Worm (Caenorhabditis elegans): ENCODE data around the gene toc-1.

Gene toc-1

ce11 chrIII:5290230-5290629 lies 15.2 kb downstream of the toc-1 start:
- TF ChIP-seq ztf-29 (GFP tag; IDR thresholded peaks at IDR 0.05) (no peak), med-1 (GFP tag; optimal IDR thresholded peaks at IDR 0.05; ENCODE audit: insufficient read depth) (no peak), T22C8.4 (GFP tag; IDR thresholded peaks at IDR 0.05) (no peak), cog-1 (tag; optimal IDR thresholded peaks at IDR 0.05) (no peak), klf-2 (GFP tag; conservative IDR thresholded peaks at IDR 0.05) (no peak), ztf-23 (GFP tag; IDR thresholded peaks at IDR 0.05) (no peak), tab-1 (GFP tag; IDR thresholded peaks at IDR 0.05) (no peak), flt-1 (GFP tag; IDR thresholded peaks at IDR 0.05) (no peak)

ce11 chrIII:5291281-5291680 lies 16.2 kb downstream of the toc-1 start:
- TF ChIP-seq med-1 (GFP tag; optimal IDR thresholded peaks at IDR 0.05; ENCODE audit: insufficient read depth) (no peak), ref-1 (GFP tag; conservative IDR thresholded peaks at IDR 0.05) (no peak), tab-1 (GFP tag; IDR thresholded peaks at IDR 0.05) (no peak), flt-1 (GFP tag; IDR thresholded peaks at IDR 0.05) (no peak), cog-1 (tag; optimal IDR thresholded peaks at IDR 0.05) (no peak), ztf-23 (GFP tag; IDR thresholded peaks at IDR 0.05) (no peak), T22C8.4 (GFP tag; IDR thresholded peaks at IDR 0.05) (no peak)

ce11 chrIII:5294281-5294680 lies 19.2 kb downstream of the toc-1 start:
- TF ChIP-seq flt-1 (GFP tag; IDR thresholded peaks at IDR 0.05): no peak
- TF ChIP-seq ref-1 (GFP tag; conservative IDR thresholded peaks at IDR 0.05): no peak
- no peak for TF ChIP-seq med-1 (GFP tag; optimal IDR thresholded peaks at IDR 0.05; ENCODE audit: insufficient read depth)
- TF ChIP-seq tab-1 (GFP tag; IDR thresholded peaks at IDR 0.05): no peak
- no peak for TF ChIP-seq ztf-23 (GFP tag; IDR thresholded peaks at IDR 0.05)
- TF ChIP-seq T22C8.4 (GFP tag; IDR thresholded peaks at IDR 0.05): no peak
- no peak for TF ChIP-seq ztf-29 (GFP tag; IDR thresholded peaks at IDR 0.05)
- TF ChIP-seq klf-2 (GFP tag; conservative IDR thresholded peaks at IDR 0.05): no peak
- no peak for TF ChIP-seq cog-1 (tag; optimal IDR thresholded peaks at IDR 0.05)

ce11 chrIII:5294867-5295266 lies 19.8 kb downstream of the toc-1 start:
- TF ChIP-seq ref-1 (GFP tag; conservative IDR thresholded peaks at IDR 0.05) (peak; percentile 88), ztf-23 (GFP tag; IDR thresholded peaks at IDR 0.05) (peak; percentile 95), tab-1 (GFP tag; IDR thresholded peaks at IDR 0.05) (peak; percentile 95), ztf-29 (GFP tag; IDR thresholded peaks at IDR 0.05) (peak; percentile 95), cog-1 (tag; optimal IDR thresholded peaks at IDR 0.05) (peak; percentile 78), flt-1 (GFP tag; IDR thresholded peaks at IDR 0.05) (peak; percentile 96), T22C8.4 (GFP tag; IDR thresholded peaks at IDR 0.05) (peak; percentile 94), med-1 (GFP tag; optimal IDR thresholded peaks at IDR 0.05; ENCODE audit: insufficient read depth) (peak; percentile 71), klf-2 (GFP tag; conservative IDR thresholded peaks at IDR 0.05) (peak; percentile 92)

ce11 chrIII:5301786-5302268 lies 26.8 kb downstream of the toc-1 start, which contains the start of the genes T15B12.2 and F52C9.5:
T15B12.2 (minus strand) TSS chrIII:5301886.
F52C9.5 (plus strand) TSS chrIII:5302218.
- no peak for TF ChIP-seq T22C8.4 (GFP tag; IDR thresholded peaks at IDR 0.05)
- no peak for TF ChIP-seq flt-1 (GFP tag; IDR thresholded peaks at IDR 0.05)
- no peak for TF ChIP-seq tab-1 (GFP tag; IDR thresholded peaks at IDR 0.05)
- TF ChIP-seq ztf-29 (GFP tag; IDR thresholded peaks at IDR 0.05): no peak
- TF ChIP-seq cog-1 (tag; optimal IDR thresholded peaks at IDR 0.05): no peak
- TF ChIP-seq ztf-23 (GFP tag; IDR thresholded peaks at IDR 0.05): no peak
- TF ChIP-seq med-1 (GFP tag; optimal IDR thresholded peaks at IDR 0.05; ENCODE audit: insufficient read depth): no peak
- TF ChIP-seq klf-2 (GFP tag; conservative IDR thresholded peaks at IDR 0.05): no peak
- no peak for TF ChIP-seq ref-1 (GFP tag; conservative IDR thresholded peaks at IDR 0.05)

- no peak for TF ChIP-seq T22C8.4 (GFP tag; IDR thresholded peaks at IDR 0.05)
- no peak for TF ChIP-seq tab-1 (GFP tag; IDR thresholded peaks at IDR 0.05)
- no peak for TF ChIP-seq cog-1 (tag; optimal IDR thresholded peaks at IDR 0.05)
- TF ChIP-seq ztf-29 (GFP tag; IDR thresholded peaks at IDR 0.05): no peak
- no peak for TF ChIP-seq ref-1 (GFP tag; conservative IDR thresholded peaks at IDR 0.05)
- no peak for TF ChIP-seq flt-1 (GFP tag; IDR thresholded peaks at IDR 0.05)
- TF ChIP-seq med-1 (GFP tag; optimal IDR thresholded peaks at IDR 0.05; ENCODE audit: insufficient read depth): no peak
- TF ChIP-seq ztf-23 (GFP tag; IDR thresholded peaks at IDR 0.05): no peak
- no peak for TF ChIP-seq klf-2 (GFP tag; conservative IDR thresholded peaks at IDR 0.05)
Measured at ce11 chrIII:5304044-5304443, 29.0 kb downstream of the toc-1 start.

ce11 chrIII:5305725-5306124 lies 30.7 kb downstream of the toc-1 start:
- TF ChIP-seq tab-1 (GFP tag; IDR thresholded peaks at IDR 0.05) (peak; percentile 85), ztf-29 (GFP tag; IDR thresholded peaks at IDR 0.05) (peak; percentile 77), ztf-23 (GFP tag; IDR thresholded peaks at IDR 0.05) (peak; percentile 92), klf-2 (GFP tag; conservative IDR thresholded peaks at IDR 0.05) (peak; percentile 92), med-1 (GFP tag; optimal IDR thresholded peaks at IDR 0.05; ENCODE audit: insufficient read depth) (no peak), flt-1 (GFP tag; IDR thresholded peaks at IDR 0.05) (peak; percentile 74), cog-1 (tag; optimal IDR thresholded peaks at IDR 0.05) (peak; percentile 49), T22C8.4 (GFP tag; IDR thresholded peaks at IDR 0.05) (peak; percentile 77; the same call in 1 of the 2 replicates), ref-1 (GFP tag; conservative IDR thresholded peaks at IDR 0.05) (peak; percentile 67)

- TF ChIP-seq ztf-29 (GFP tag; IDR thresholded peaks at IDR 0.05): no peak
- TF ChIP-seq tab-1 (GFP tag; IDR thresholded peaks at IDR 0.05): no peak
- TF ChIP-seq T22C8.4 (GFP tag; IDR thresholded peaks at IDR 0.05): peak; percentile 94
- peak; percentile 76 for TF ChIP-seq ztf-23 (GFP tag; IDR thresholded peaks at IDR 0.05)
- no peak for TF ChIP-seq cog-1 (tag; optimal IDR thresholded peaks at IDR 0.05)
- TF ChIP-seq med-1 (GFP tag; optimal IDR thresholded peaks at IDR 0.05; ENCODE audit: insufficient read depth): no peak
- peak; percentile 15; the same call in 1 of the 2 replicates for TF ChIP-seq flt-1 (GFP tag; IDR thresholded peaks at IDR 0.05)
- no peak for TF ChIP-seq ref-1 (GFP tag; conservative IDR thresholded peaks at IDR 0.05)
- peak; percentile 61; the same call in 1 of the 2 replicates for TF ChIP-seq klf-2 (GFP tag; conservative IDR thresholded peaks at IDR 0.05)
Measured at ce11 chrIII:5308278-5308677, 33.2 kb downstream of the toc-1 start, which contains the start of gene mog-3. mog-3 (plus strand) TSS chrIII:5308596.

ce11 chrIII:5310403-5310802 lies 35.4 kb downstream of the toc-1 start:
- TF ChIP-seq flt-1 (GFP tag; IDR thresholded peaks at IDR 0.05) (no peak), med-1 (GFP tag; optimal IDR thresholded peaks at IDR 0.05; ENCODE audit: insufficient read depth) (no peak), ref-1 (GFP tag; conservative IDR thresholded peaks at IDR 0.05) (no peak), ztf-29 (GFP tag; IDR thresholded peaks at IDR 0.05) (no peak), ztf-23 (GFP tag; IDR thresholded peaks at IDR 0.05) (no peak), cog-1 (tag; optimal IDR thresholded peaks at IDR 0.05) (no peak), klf-2 (GFP tag; conservative IDR thresholded peaks at IDR 0.05) (no peak), tab-1 (GFP tag; IDR thresholded peaks at IDR 0.05) (no peak), T22C8.4 (GFP tag; IDR thresholded peaks at IDR 0.05) (no peak)
